Fruit fly (Drosophila melanogaster): Measurements from ENCODE around the gene Fbxl7.

DNA sequence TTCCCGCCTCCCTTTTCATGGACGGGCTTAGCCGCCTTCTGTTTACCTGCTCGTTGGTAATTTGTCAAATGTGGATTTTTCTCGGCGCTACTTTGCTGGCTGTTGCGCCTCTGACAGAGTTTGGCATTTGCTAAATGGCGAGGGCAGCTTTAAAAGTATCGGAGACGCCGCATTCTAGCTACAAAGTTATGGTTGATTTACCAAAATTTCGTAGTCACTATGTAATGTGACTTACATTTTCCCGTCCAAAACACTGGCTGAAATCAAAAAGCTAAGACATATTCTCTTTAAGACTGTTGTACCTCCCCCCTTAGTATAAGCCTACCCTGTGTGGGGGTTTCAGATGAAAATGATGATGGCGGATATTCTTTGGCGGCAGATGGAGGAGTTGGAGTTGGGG is 26.9 kb downstream of the Fbxl7 start:
- no peak for TF ChIP-seq bab1 (GFP tag; optimal IDR thresholded peaks at IDR 0.05)
- no peak for TF ChIP-seq Mnt (GFP tag; optimal IDR thresholded peaks at IDR 0.05)
- TF ChIP-seq Hr96 (GFP tag; optimal IDR thresholded peaks at IDR 0.05): no peak
- TF ChIP-seq cnc (optimal IDR thresholded peaks at IDR 0.05): no peak
- no peak for TF ChIP-seq pad (GFP tag; optimal IDR thresholded peaks at IDR 0.05)
- no peak for TF ChIP-seq CG33017 (tag; optimal IDR thresholded peaks at IDR 0.05)
- TF ChIP-seq CG5204 (GFP tag; optimal IDR thresholded peaks at IDR 0.05): no peak
- no peak for TF ChIP-seq ovo (GFP tag; optimal IDR thresholded peaks at IDR 0.05)
- no peak for TF ChIP-seq Clk (GFP tag; optimal IDR thresholded peaks at IDR 0.05)
- no peak for TF ChIP-seq toe (GFP tag; optimal IDR thresholded peaks at IDR 0.05)
- no peak for TF ChIP-seq kay (GFP tag; ENCODE audit: borderline replicate concordance)
- no peak for TF ChIP-seq Crg-1 (GFP tag; optimal IDR thresholded peaks at IDR 0.05)
